Worm (Caenorhabditis elegans): ENCODE results near the gene ins-32.
"Not testable (repeated sequence)": the region's sequence is repeated elsewhere in the genome, so short reads cannot be mapped to it uniquely, and the experiment has no call there.

Gene ins-32

DNA sequence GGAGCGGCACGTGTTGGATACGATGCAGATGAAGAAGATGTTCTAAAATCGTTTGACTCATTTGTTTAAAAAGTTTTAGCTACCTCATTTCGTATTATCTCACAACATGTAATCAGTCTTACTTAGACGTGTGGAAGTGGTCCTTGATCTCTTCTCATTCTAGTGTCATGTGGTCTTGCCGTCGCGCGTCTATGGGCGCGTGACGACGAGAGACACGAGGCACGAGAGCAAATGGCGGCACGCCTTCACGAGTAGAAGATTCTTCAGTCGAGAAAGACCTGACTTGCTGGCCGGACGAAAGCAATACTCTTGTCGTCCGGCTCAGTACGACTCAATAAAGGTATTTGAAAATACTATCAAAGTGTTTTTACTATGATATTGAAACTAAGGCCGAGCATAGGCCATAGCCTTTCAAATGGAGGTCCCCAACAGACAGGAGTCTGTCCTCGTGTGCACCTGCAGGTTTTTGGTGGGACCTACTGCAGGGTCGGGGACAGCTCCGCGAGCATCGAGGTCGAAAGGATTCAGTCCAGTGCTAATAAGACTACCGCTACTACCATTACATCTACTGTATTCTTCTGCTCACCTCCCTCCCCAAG, 13.2 kb upstream of the ins-32 start, which contains the start of gene fbxa-24:
Gene fbxa-24, plus strand, starts transcription at position 276 of the 599 bp plus-strand sequence.
- TF ChIP-seq K11D2.4 (GFP tag; IDR thresholded peaks at IDR 0.05) (0 out of 2 replicates have a peak, but pooled peaks have one; percentile 31), cebp-1 (tag; optimal IDR thresholded peaks at IDR 0.05) (peak; percentile 12), let-526 (GFP tag; IDR thresholded peaks at IDR 0.05) (0 out of 2 replicates have a peak, but pooled peaks have one; percentile 25), mcd-1 (GFP tag; IDR thresholded peaks at IDR 0.05) (peak; percentile 55), pbrm-1 (GFP tag; IDR thresholded peaks at IDR 0.05) (peak; percentile 35; the same call in 1 of the 2 replicates), ceh-27 (GFP tag; optimal IDR thresholded peaks at IDR 0.05) (peak; percentile 54), zfh-2 (GFP tag; conservative IDR thresholded peaks at IDR 0.05) (0 out of 2 replicates have a peak, but pooled peaks have one; percentile 20), C06A6.2 (GFP tag; conservative IDR thresholded peaks at IDR 0.05) (peak; percentile 29; the same call in 1 of the 2 replicates)
- TF ChIP-seq cebp-1 (GFP tag; IDR thresholded peaks at IDR 0.05), result not testable (repeated sequence)

DNA sequence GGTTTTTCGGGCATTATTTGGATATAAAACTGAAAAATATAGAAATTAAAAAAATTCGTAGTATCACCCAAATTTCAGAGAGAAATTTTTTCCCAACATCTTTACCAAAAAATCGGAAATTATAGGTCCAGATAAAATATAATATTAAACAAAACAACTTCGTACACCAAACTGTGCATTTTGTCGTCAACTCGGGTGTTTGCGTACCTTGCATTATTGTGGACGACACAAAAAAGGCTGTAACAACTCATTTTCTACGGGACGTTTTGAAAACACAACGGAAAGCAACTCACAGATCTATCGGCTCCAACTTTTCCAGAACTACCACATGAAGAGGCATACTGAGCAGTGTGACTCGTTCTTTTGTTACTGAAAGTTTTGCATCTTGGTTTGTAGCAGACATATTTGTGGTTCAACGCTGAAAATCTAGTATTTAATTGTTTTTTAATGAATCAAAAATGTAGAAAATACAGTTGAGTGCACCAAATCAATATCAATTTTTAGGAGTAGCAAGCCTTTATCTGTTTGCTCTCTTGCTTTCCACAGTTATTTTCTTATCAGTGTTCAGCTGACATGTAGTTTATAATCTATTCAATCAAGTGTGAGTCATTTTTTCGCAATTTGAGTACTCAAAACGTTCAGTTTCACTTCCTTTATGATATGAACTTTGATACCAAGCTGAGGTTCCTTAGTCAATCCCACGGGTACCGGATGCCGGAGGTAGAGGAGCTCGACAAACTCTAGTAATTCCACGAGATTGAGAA, 12.5 kb upstream of the ins-32 start:
- TF ChIP-seq B0261.1 (tag; optimal IDR thresholded peaks at IDR 0.05), result no peak
- peak; percentile 13 for TF ChIP-seq ets-4 (GFP tag; optimal IDR thresholded peaks at IDR 0.05)
- TF ChIP-seq F23B12.7 (tag; optimal IDR thresholded peaks at IDR 0.05; ENCODE audit: insufficient read depth), result no peak
- no peak for TF ChIP-seq C17E4.6 (GFP tag; IDR thresholded peaks at IDR 0.05)
- TF ChIP-seq nfya-2 (GFP tag; IDR thresholded peaks at IDR 0.05), result no peak
- no peak for TF ChIP-seq B0035.1 (tag; optimal IDR thresholded peaks at IDR 0.05)
- TF ChIP-seq nhr-80 (tag; optimal IDR thresholded peaks at IDR 0.05), result peak; percentile 71
- no peak for TF ChIP-seq Y95B8A.8 (GFP tag; IDR thresholded peaks at IDR 0.05)
- TF ChIP-seq pbrm-1 (GFP tag; IDR thresholded peaks at IDR 0.05), result no peak
- TF ChIP-seq egl-18 (GFP tag; IDR thresholded peaks at IDR 0.05), result no peak
- TF ChIP-seq T07F8.4 (tag; optimal IDR thresholded peaks at IDR 0.05), result no peak
- no peak for TF ChIP-seq mes-4 (tag; optimal IDR thresholded peaks at IDR 0.05)

DNA sequence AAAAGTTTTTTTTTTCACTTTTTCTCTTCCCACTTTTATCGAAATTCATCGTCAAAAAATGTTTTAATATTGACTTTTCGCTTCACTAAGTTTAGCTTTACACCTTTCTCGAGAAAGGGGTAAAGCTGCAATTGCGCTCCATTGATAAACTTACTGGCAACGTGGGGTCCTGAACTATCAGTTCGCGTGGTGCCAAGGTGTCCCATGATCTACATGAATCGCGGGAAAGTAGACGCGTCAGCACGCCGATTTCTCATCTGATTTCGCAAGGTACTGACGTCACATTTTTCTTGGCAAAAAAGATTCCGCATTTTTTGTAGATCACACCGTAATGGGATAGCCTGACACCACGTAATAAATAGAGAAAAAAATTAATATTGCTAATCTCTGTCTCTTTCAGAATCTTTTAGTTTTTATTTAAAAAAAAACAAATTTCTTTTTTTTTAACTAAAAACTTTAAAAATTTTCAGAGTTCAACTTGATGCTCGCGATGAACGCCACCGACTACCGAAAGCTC, 8.8 kb upstream of the ins-32 start, which contains the start of gene lido-15:
Gene lido-15, plus strand, starts transcription at position 467 of the 517 bp plus-strand sequence.
- TF ChIP-seq attf-5 (GFP tag; optimal IDR thresholded peaks at IDR 0.05), result peak; percentile 5
- TF ChIP-seq mcd-1 (GFP tag; IDR thresholded peaks at IDR 0.05), result 0 out of 2 replicates have a peak, but pooled peaks have one; percentile 27
- no peak for TF ChIP-seq lin-35 (GFP tag; optimal IDR thresholded peaks at IDR 0.05)
- TF ChIP-seq F37B4.10 (GFP tag; IDR thresholded peaks at IDR 0.05), result no peak
- no peak for TF ChIP-seq fkh-3 (tag; optimal IDR thresholded peaks at IDR 0.05)
- TF ChIP-seq ceh-79 (tag; optimal IDR thresholded peaks at IDR 0.05), result no peak
- no peak for TF ChIP-seq cebp-1 (GFP tag; IDR thresholded peaks at IDR 0.05)
- peak; percentile 39 for TF ChIP-seq cebp-1 (tag; optimal IDR thresholded peaks at IDR 0.05)
- TF ChIP-seq C06A6.2 (GFP tag; conservative IDR thresholded peaks at IDR 0.05), result no peak

DNA sequence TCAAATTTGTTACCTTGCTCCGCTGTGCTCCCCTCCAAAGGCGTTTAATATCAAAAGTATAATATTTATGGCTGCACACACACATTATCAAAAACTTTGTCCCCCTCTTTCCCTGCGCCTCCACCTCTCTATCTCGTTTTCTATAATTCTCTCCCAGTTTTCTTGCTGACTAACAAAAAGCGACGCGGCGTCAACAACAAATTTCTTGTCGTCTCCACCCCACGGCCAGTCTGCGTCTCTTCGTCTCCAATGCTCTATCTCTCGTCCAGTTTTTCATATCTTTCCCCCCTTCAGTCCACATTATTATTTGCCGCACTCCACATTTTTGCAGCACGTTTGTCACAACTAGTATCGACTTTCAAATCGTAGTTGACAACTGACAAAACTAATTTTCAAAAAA, 7.4 kb upstream of the ins-32 start:
- peak; percentile 93 for TF ChIP-seq hmg-1.2 (GFP tag; IDR thresholded peaks at IDR 0.05)
- TF ChIP-seq B0019.2 (GFP tag; conservative IDR thresholded peaks at IDR 0.05), result no peak
- peak; percentile 70 for TF ChIP-seq dox-1 (GFP tag; IDR thresholded peaks at IDR 0.05)
- TF ChIP-seq K12H6.12 (tag; optimal IDR thresholded peaks at IDR 0.05), result peak; percentile 42
- 0 out of 2 replicates have a peak, but pooled peaks have one; percentile 30 for TF ChIP-seq mcd-1 (GFP tag; IDR thresholded peaks at IDR 0.05)
- TF ChIP-seq attf-5 (GFP tag; optimal IDR thresholded peaks at IDR 0.05), result peak; percentile 38
- no peak for TF ChIP-seq cebp-1 (GFP tag; IDR thresholded peaks at IDR 0.05)
- TF ChIP-seq cebp-1 (tag; optimal IDR thresholded peaks at IDR 0.05), result peak; percentile 37
- TF ChIP-seq rcor-1 (GFP tag; IDR thresholded peaks at IDR 0.05), result no peak
- peak; percentile 87 for TF ChIP-seq nhr-80 (tag; optimal IDR thresholded peaks at IDR 0.05)
- TF ChIP-seq Y53G8AR.9 (GFP tag; conservative IDR thresholded peaks at IDR 0.05), result no peak
- TF ChIP-seq lin-40 (tag; optimal IDR thresholded peaks at IDR 0.05), result peak; percentile 23
- TF ChIP-seq F57C9.4 (tag; optimal IDR thresholded peaks at IDR 0.05), result no peak
- no peak for TF ChIP-seq snpc-4 (GFP tag; optimal IDR thresholded peaks at IDR 0.05)
- TF ChIP-seq snpc-4 (tag; optimal IDR thresholded peaks at IDR 0.05), result peak in 1 of 4 experiments; percentile 33
- TF ChIP-seq attf-3 (GFP tag; conservative IDR thresholded peaks at IDR 0.05), result no peak
- peak; percentile 43; the same call in 1 of the 2 replicates for TF ChIP-seq zfh-2 (GFP tag; conservative IDR thresholded peaks at IDR 0.05)

All from whole organism, young adult.